Fruit fly (Drosophila melanogaster) whole organism, embryonic: ENCODE measurements around the gene CG15764.

Experiments used
- Antp ChIP-seq: fragments of 200-800 bp; sonication (Bioruptor generic); optimal IDR thresholded peaks from 3 replicates; lab custom pipeline; 2016; ENCODE audit warnings: missing biosample characterization, missing genetic modification characterization
- Atf-2 ChIP-seq: fragments of 200-800 bp; sonication (Bioruptor generic); optimal IDR thresholded peaks from 2 replicates; lab custom pipeline; 2016; ENCODE audit warnings: missing biosample characterization, missing genetic modification characterization
- Awh ChIP-seq: fragments of 200-800 bp; sonication (Bioruptor generic); IDR thresholded peaks from 2 replicates; pipeline ENCODE4, ENCODE4 v1.3.6; 2022; ENCODE audit warnings: missing biosample characterization, missing genetic modification characterization
- C15 ChIP-seq: fragments of 200-800 bp; sonication (Bioruptor generic); IDR thresholded peaks from 3 replicates; pipeline ENCODE4 v1.3.6; 2022; ENCODE audit warnings: missing biosample characterization, missing genetic modification characterization
- CG10431 ChIP-seq: fragments of 200-800 bp; sonication (Bioruptor generic); optimal IDR thresholded peaks from 3 replicates; lab custom pipeline; 2018; ENCODE audit warnings: missing biosample characterization, mild to moderate bottlenecking, missing genetic modification characterization
- CG11093 ChIP-seq: fragments of 200-800 bp; sonication (Bioruptor generic); IDR thresholded peaks from 3 replicates; pipeline ENCODE4 v1.3.6; 2022; ENCODE audit warnings: missing biosample characterization, missing genetic modification characterization
- CG11695 ChIP-seq: fragments of 200-800 bp; sonication (Bioruptor generic); IDR thresholded peaks from 3 replicates; pipeline ENCODE4 v1.3.6; 2022; ENCODE audit warnings: missing biosample characterization, missing genetic modification characterization
- CG14710 ChIP-seq: fragments of 200-800 bp; sonication (Bioruptor generic); optimal IDR thresholded peaks from 3 replicates; lab custom pipeline; 2019; ENCODE audit warnings: missing biosample characterization, mild to moderate bottlenecking, missing genetic modification characterization, moderate library complexity
- CG1647 ChIP-seq: fragments of 200-800 bp; sonication (Bioruptor generic); optimal IDR thresholded peaks from 3 replicates; lab custom pipeline; 2016; ENCODE audit warnings: missing biosample characterization, missing genetic modification characterization
- CG17359 ChIP-seq: fragments of 200-800 bp; sonication (Bioruptor generic); optimal IDR thresholded peaks from 3 replicates; lab custom pipeline; 2018; ENCODE audit warnings: missing biosample characterization, mild to moderate bottlenecking, missing genetic modification characterization, moderate library complexity
- CG2875 ChIP-seq: fragments of 200-800 bp; sonication (Bioruptor generic); optimal IDR thresholded peaks from 2 replicates; lab custom pipeline; 2017; ENCODE audit warnings: missing biosample characterization, mild to moderate bottlenecking, missing genetic modification characterization, missing genetic modification reagents
- CG31224 ChIP-seq: fragments of 200-800 bp; sonication (Bioruptor generic); IDR thresholded peaks from 2 replicates; pipeline ENCODE4 v1.3.6; 2022; ENCODE audit warnings: missing biosample characterization, missing genetic modification characterization
- CG32767 ChIP-seq: fragments of 200-800 bp; sonication (Bioruptor generic); IDR thresholded peaks from 2 replicates; pipeline ENCODE4 v1.3.6; 2022; ENCODE audit warnings: missing biosample characterization, missing genetic modification characterization
- CG3726 ChIP-seq: fragments of 200-800 bp; sonication (Bioruptor generic); IDR thresholded peaks from 3 replicates; pipeline ENCODE4, ENCODE4 v1.3.6; 2022; ENCODE audit warnings: missing biosample characterization, missing genetic modification characterization
- CG4328 ChIP-seq: fragments of 200-800 bp; sonication (Bioruptor generic); optimal IDR thresholded peaks from 3 replicates; lab custom pipeline; 2017; ENCODE audit warnings: missing biosample characterization, missing genetic modification reagents, missing genetic modification characterization
- CG6791 ChIP-seq: fragments of 200-800 bp; sonication (Bioruptor generic); IDR thresholded peaks from 3 replicates; pipeline ENCODE4 v1.3.6; 2022; ENCODE audit warnings: missing biosample characterization, missing genetic modification characterization; ENCODE audit not compliant: partially characterized antibody
- CG7271 ChIP-seq: fragments of 200-800 bp; sonication (Bioruptor generic); optimal IDR thresholded peaks from 2 replicates; lab custom pipeline; 2018; ENCODE audit warnings: missing biosample characterization, mild to moderate bottlenecking, missing genetic modification characterization, moderate library complexity
- CG7357 ChIP-seq: fragments of 200-800 bp; sonication (Bioruptor generic); IDR thresholded peaks from 3 replicates; pipeline ENCODE4 v1.3.6; 2022; ENCODE audit warnings: missing biosample characterization, missing genetic modification characterization
- CG7372 ChIP-seq: fragments of 200-800 bp; sonication (Bioruptor generic); IDR thresholded peaks from 2 replicates; pipeline ENCODE4 v1.3.6; 2022; ENCODE audit warnings: missing biosample characterization, missing genetic modification characterization
- CG9932 ChIP-seq: fragments of 200-800 bp; sonication (Bioruptor generic); IDR thresholded peaks from 2 replicates; pipeline ENCODE4 v1.3.6; 2022; ENCODE audit warnings: missing biosample characterization, missing genetic modification characterization
- Drgx ChIP-seq: fragments of 200-800 bp; sonication (Bioruptor generic); IDR thresholded peaks from 2 replicates; pipeline ENCODE4 v1.3.6; 2022; ENCODE audit warnings: missing biosample characterization, missing genetic modification characterization
- Fer1 ChIP-seq: fragments of 200-800 bp; sonication (Bioruptor generic); optimal IDR thresholded peaks from 2 replicates; lab custom pipeline; 2017; ENCODE audit warnings: missing biosample characterization, mild to moderate bottlenecking, missing genetic modification characterization
- HLH54F ChIP-seq: fragments of 200-800 bp; sonication (Bioruptor generic); optimal IDR thresholded peaks from 3 replicates; lab custom pipeline; 2016; ENCODE audit warnings: missing biosample characterization, missing genetic modification characterization
- Hr39 ChIP-seq: fragments of >200 bp; optimal IDR thresholded peaks from 2 replicates; lab custom pipeline; 2017
- Kr ChIP-seq: fragments of 200-800 bp; sonication (Bioruptor generic); optimal IDR thresholded peaks from 2 replicates; lab custom pipeline; 2017; ENCODE audit warnings: missing biosample characterization, mild to moderate bottlenecking, missing genetic modification characterization
- Mad ChIP-seq: fragments of 200-800 bp; sonication (Bioruptor generic); optimal IDR thresholded peaks from 2 replicates; lab custom pipeline; 2016; ENCODE audit warnings: missing biosample characterization, missing genetic modification characterization
- TFAM ChIP-seq: fragments of 200-800 bp; sonication (Bioruptor generic); optimal IDR thresholded peaks from 2 replicates; lab custom pipeline; 2017; ENCODE audit warnings: missing biosample characterization, missing genetic modification characterization, inconsistent platforms
- Taf1 ChIP-seq: fragments of 200-800 bp; sonication (Bioruptor generic); IDR thresholded peaks from 2 replicates; pipeline ENCODE4 v1.3.6; 2022; ENCODE audit warnings: missing biosample characterization, missing genetic modification characterization
- bcd ChIP-seq: fragments of 200-800 bp; sonication (Bioruptor generic); optimal IDR thresholded peaks from 2 replicates; lab custom pipeline; 2017; ENCODE audit warnings: missing biosample characterization, mild to moderate bottlenecking, missing genetic modification characterization
- chn ChIP-seq: fragments of 200-800 bp; sonication (Bioruptor generic); optimal IDR thresholded peaks from 2 replicates; lab custom pipeline; 2016; ENCODE audit warnings: missing biosample characterization, missing genetic modification characterization
- dmrt99B ChIP-seq: fragments of 200-800 bp; sonication (Bioruptor generic); optimal IDR thresholded peaks from 2 replicates; lab custom pipeline; 2018; ENCODE audit warnings: missing biosample characterization, mild to moderate bottlenecking, missing genetic modification characterization, moderate library complexity
- kay ChIP-seq: fragments of 200-800 bp; sonication (Bioruptor generic); optimal IDR thresholded peaks from 2 replicates; lab custom pipeline; 2016; ENCODE audit warnings: missing biosample characterization, missing genetic modification characterization
- ken ChIP-seq: fragments of 200-800 bp; sonication (Bioruptor generic); IDR thresholded peaks from 3 replicates; pipeline ENCODE4 v1.3.6; 2022; ENCODE audit warnings: missing biosample characterization, missing genetic modification characterization
- org-1 ChIP-seq: fragments of 200-800 bp; sonication (Bioruptor generic); optimal IDR thresholded peaks from 2 replicates; lab custom pipeline; 2017; ENCODE audit warnings: missing biosample characterization, missing genetic modification characterization
- pan ChIP-seq, 4 experiments: fragments of >200 bp in 3 of 4; fragments of 200-800 bp in 1 of 4; sonication (Bioruptor generic) in 1 of 4; optimal IDR thresholded peaks in 3 of 4; IDR thresholded peaks in 1 of 4; 2 replicates each; pipeline versions ENCODE4 v1.3.6 to Lab custom; 2017 to 2022; ENCODE audit warnings: missing biosample characterization in 2 of 4, missing genetic modification characterization in 2 of 4, mixed read lengths in 1 of 4
- pfk ChIP-seq: fragments of 200-800 bp; sonication (Bioruptor generic); optimal IDR thresholded peaks from 2 replicates; lab custom pipeline; 2018; ENCODE audit warnings: missing biosample characterization, mild to moderate bottlenecking, missing genetic modification characterization, moderate library complexity
- pzg ChIP-seq: fragments of 200-800 bp; sonication (Bioruptor generic); optimal IDR thresholded peaks from 3 replicates; lab custom pipeline; 2018; ENCODE audit warnings: missing biosample characterization, mild to moderate bottlenecking, missing genetic modification characterization, moderate library complexity
- rib ChIP-seq: fragments of 200-800 bp; sonication (Bioruptor generic); IDR thresholded peaks from 2 replicates; pipeline ENCODE4 v1.3.6; 2022; ENCODE audit warnings: missing biosample characterization, missing genetic modification characterization
- salm ChIP-seq: fragments of 200-800 bp; sonication (Bioruptor generic); optimal IDR thresholded peaks from 2 replicates; lab custom pipeline; 2018; ENCODE audit warnings: missing biosample characterization, mild to moderate bottlenecking, missing genetic modification characterization
- sd ChIP-seq: fragments of 200-800 bp; sonication (Bioruptor generic); optimal IDR thresholded peaks from 3 replicates; lab custom pipeline; 2018; ENCODE audit warnings: missing biosample characterization, mild to moderate bottlenecking, missing genetic modification characterization, moderate library complexity
- shn ChIP-seq: fragments of 200-800 bp; sonication (Bioruptor generic); optimal IDR thresholded peaks from 3 replicates; lab custom pipeline; 2016; ENCODE audit warnings: missing biosample characterization, missing genetic modification characterization
- sima ChIP-seq: fragments of 200-800 bp; sonication (Bioruptor generic); optimal IDR thresholded peaks from 2 replicates; lab custom pipeline; 2016; ENCODE audit warnings: missing biosample characterization, missing genetic modification characterization
- so ChIP-seq: fragments of 200-800 bp; sonication (Bioruptor generic); IDR thresholded peaks from 3 replicates; pipeline ENCODE4 v1.3.6; 2022; ENCODE audit warnings: missing biosample characterization, missing genetic modification characterization
- sug ChIP-seq: fragments of 200-800 bp; optimal IDR thresholded peaks from 2 replicates; lab custom pipeline; 2019; ENCODE audit warnings: missing biosample characterization, mild to moderate bottlenecking, missing genetic modification characterization, moderate library complexity
- tap ChIP-seq: fragments of 200-800 bp; optimal IDR thresholded peaks from 3 replicates; lab custom pipeline; 2019; ENCODE audit warnings: missing biosample characterization, mild to moderate bottlenecking, missing genetic modification characterization, moderate library complexity
- tgo ChIP-seq: fragments of 200-800 bp; sonication (Bioruptor generic); IDR thresholded peaks from 3 replicates; pipeline ENCODE4 v1.3.6; 2022; ENCODE audit warnings: missing biosample characterization, missing genetic modification characterization
- tll ChIP-seq, 2 experiments: fragments of 200-800 bp in 1 of 2; fragments of >200 bp in 1 of 2; sonication (Bioruptor generic) in 1 of 2; optimal IDR thresholded peaks; 2 replicates each; lab custom pipeline; 2017 to 2019; ENCODE audit warnings: missing biosample characterization in 2 of 2, missing genetic modification characterization in 2 of 2, mild to moderate bottlenecking in 1 of 2, moderate library complexity in 1 of 2
- twi ChIP-seq: fragments of 200-800 bp; optimal IDR thresholded peaks from 2 replicates; lab custom pipeline; 2019; ENCODE audit warnings: missing biosample characterization, mild to moderate bottlenecking, missing genetic modification characterization, moderate library complexity
- unc-4 ChIP-seq: fragments of 200-800 bp; sonication (Bioruptor generic); IDR thresholded peaks from 2 replicates; pipeline ENCODE4 v1.3.6; 2022; ENCODE audit warnings: missing biosample characterization, missing genetic modification characterization; ENCODE audit not compliant: partially characterized antibody
- zen ChIP-seq: fragments of 200-800 bp; sonication (Bioruptor generic); optimal IDR thresholded peaks from 3 replicates; lab custom pipeline; 2018; ENCODE audit warnings: missing biosample characterization, mild to moderate bottlenecking, missing genetic modification characterization, moderate library complexity

Gene CG15764

dm6 chrX:5918499-5919126 is 49.7 kb downstream of the CG15764 start (continued):
- TF ChIP-seq twi (tag; lab: Kevin White, UChicago), result peak; percentile 95
- peak; percentile 98 for TF ChIP-seq shn (GFP tag; lab: Kevin White, UChicago)
- peak; percentile 61 for TF ChIP-seq unc-4 (GFP tag; lab: Robert Waterston, UW)
- TF ChIP-seq CG31224 (GFP tag; lab: Robert Waterston, UW), result peak; percentile 97
- TF ChIP-seq Antp (GFP tag; lab: Kevin White, UChicago), result peak; percentile 99
- peak; percentile 96 for TF ChIP-seq sd (tag; lab: Kevin White, UChicago)
- TF ChIP-seq Atf-2 (GFP tag; lab: Kevin White, UChicago), result peak; percentile 98
- no peak for TF ChIP-seq Hr39 (lab: Kevin White, UChicago)
- peak; percentile 99 for TF ChIP-seq dmrt99B (tag; lab: Kevin White, UChicago)
- peak; percentile 99 for TF ChIP-seq bcd (GFP tag; lab: Kevin White, UChicago)
- peak; percentile 99 for TF ChIP-seq CG7372
- peak; percentile 49 for TF ChIP-seq pfk (GFP tag; lab: Kevin White, UChicago)
- peak; percentile 90 for TF ChIP-seq CG10431 (GFP tag; lab: Kevin White, UChicago)
- TF ChIP-seq CG14710, result peak; percentile 94
- peak; percentile 99 for TF ChIP-seq CG11093 (GFP tag; lab: Robert Waterston, UW)
- TF ChIP-seq tll (GFP tag; optimal IDR thresholded peaks at IDR 0.05; lab: Kevin White, UChicago), result peak in 1 of 2 experiments; percentile 20
- TF ChIP-seq ken (GFP tag; lab: Robert Waterston, UW), result peak; percentile 100
- TF ChIP-seq CG11695, result peak; percentile 98
- TF ChIP-seq CG6791 (GFP tag; lab: Robert Waterston, UW), result peak; percentile 82
- TF ChIP-seq salm (tag; lab: Kevin White, UChicago), result peak; percentile 97
- TF ChIP-seq org-1, result peak; percentile 99
- peak; percentile 95 for TF ChIP-seq CG4328 (GFP tag; lab: Kevin White, UChicago)
- peak; percentile 99 for TF ChIP-seq C15 (GFP tag; lab: Robert Waterston, UW)
- TF ChIP-seq sug (tag; lab: Kevin White, UChicago), result peak; percentile 98
- TF ChIP-seq sima (GFP tag; lab: Kevin White, UChicago), result peak; percentile 94
- peak; percentile 72 for TF ChIP-seq CG7271 (tag; lab: Kevin White, UChicago)
- TF ChIP-seq zen (tag; lab: Kevin White, UChicago), result peak; percentile 97
- TF ChIP-seq pzg (GFP tag; lab: Kevin White, UChicago), result peak; percentile 45
- TF ChIP-seq pan (optimal IDR thresholded peaks at IDR 0.05; lab: Kevin White, UChicago), result no peak
- TF ChIP-seq pan (GFP tag; optimal IDR thresholded peaks at IDR 0.05 in 1 of 2, IDR thresholded peaks at IDR 0.05 in 1 of 2), result peak in 1 of 2 experiments; percentile 99
- peak; percentile 99 for TF ChIP-seq Fer1
- peak; percentile 98 for TF ChIP-seq CG7357
- peak; percentile 100 for TF ChIP-seq Taf1 (GFP tag; lab: Robert Waterston, UW)
- TF ChIP-seq Awh, result peak; percentile 99
- TF ChIP-seq kay (GFP tag; lab: Kevin White, UChicago), result peak; percentile 98
- peak; percentile 98 for TF ChIP-seq Mad (GFP tag; lab: Kevin White, UChicago)
- TF ChIP-seq Kr (GFP tag; lab: Kevin White, UChicago), result peak; percentile 59
- peak; percentile 100 for TF ChIP-seq CG9932 (GFP tag; lab: Robert Waterston, UW)
- TF ChIP-seq tap (tag; lab: Kevin White, UChicago), result peak; percentile 97
- TF ChIP-seq chn (GFP tag; lab: Kevin White, UChicago), result peak; percentile 99
- TF ChIP-seq CG17359 (tag; lab: Kevin White, UChicago), result peak; percentile 99
- TF ChIP-seq CG3726 (GFP tag; lab: Robert Waterston, UW), result peak; percentile 100
- peak; percentile 98 for TF ChIP-seq CG1647
- peak; percentile 99 for TF ChIP-seq HLH54F (GFP tag; lab: Kevin White, UChicago)
- TF ChIP-seq so (GFP tag; lab: Robert Waterston, UW), result peak; percentile 99
- peak; percentile 99 for TF ChIP-seq tgo
- peak; percentile 98 for TF ChIP-seq CG2875 (GFP tag; lab: Kevin White, UChicago)
- TF ChIP-seq CG32767 (GFP tag; lab: Robert Waterston, UW), result peak; percentile 98
- TF ChIP-seq Drgx (GFP tag; lab: Robert Waterston, UW), result peak; percentile 99
- TF ChIP-seq rib (GFP tag; lab: Robert Waterston, UW), result peak; percentile 100
- TF ChIP-seq TFAM (GFP tag; lab: Kevin White, UChicago), result peak; percentile 85
